Fruit fly (Drosophila melanogaster) whole organism, pupa: ENCODE results near the gene Rpp14b.

ENCODE experiments used
- CG10348 ChIP-seq: fragments of 200-800 bp; sonication (Bioruptor generic); IDR thresholded peaks from 2 replicates; pipeline ENCODE4 v1.3.6; 2022; ENCODE audit warnings: missing biosample characterization, missing genetic modification characterization
- CG12605 ChIP-seq: fragments of 200-800 bp; sonication (Bioruptor generic); IDR thresholded peaks from 2 replicates; pipeline ENCODE4 v1.3.6; 2022; ENCODE audit warnings: missing biosample characterization, missing genetic modification characterization
- CG13204 ChIP-seq: fragments of 200-800 bp; sonication (Bioruptor generic); optimal IDR thresholded peaks from 2 replicates; lab custom pipeline; 2018; ENCODE audit warnings: missing biosample characterization, mild to moderate bottlenecking, missing genetic modification characterization, moderate library complexity
- CG14655 ChIP-seq: fragments of 200-800 bp; sonication (Bioruptor generic); optimal IDR thresholded peaks from 3 replicates; lab custom pipeline; 2017; ENCODE audit warnings: mild to moderate bottlenecking, missing biosample characterization, missing genetic modification reagents, missing genetic modification characterization
- CG15710 ChIP-seq: fragments of 200-800 bp; sonication (Bioruptor generic); optimal IDR thresholded peaks from 2 replicates; lab custom pipeline; 2018; ENCODE audit warnings: missing biosample characterization, mild to moderate bottlenecking, missing genetic modification characterization, moderate library complexity
- CG17806 ChIP-seq: fragments of 200-800 bp; sonication (Bioruptor generic); optimal IDR thresholded peaks from 2 replicates; lab custom pipeline; 2018; ENCODE audit warnings: missing biosample characterization, mild to moderate bottlenecking, missing genetic modification characterization, moderate library complexity
- CG32121 ChIP-seq: fragments of 200-800 bp; sonication (Bioruptor generic); IDR thresholded peaks from 2 replicates; pipeline ENCODE4 v1.3.6; 2022; ENCODE audit warnings: missing biosample characterization, missing genetic modification characterization
- CG34367 ChIP-seq: fragments of 200-800 bp; sonication (Bioruptor generic); optimal IDR thresholded peaks from 2 replicates; lab custom pipeline; 2018; ENCODE audit warnings: missing biosample characterization, mild to moderate bottlenecking, missing genetic modification characterization
- CG4496 ChIP-seq: fragments of 200-800 bp; sonication (Bioruptor generic); IDR thresholded peaks from 3 replicates; pipeline ENCODE4 v1.3.6; 2022; ENCODE audit warnings: missing biosample characterization, missing genetic modification characterization
- CG8159 ChIP-seq: fragments of 200-800 bp; sonication (Bioruptor generic); optimal IDR thresholded peaks from 3 replicates; lab custom pipeline; 2018; ENCODE audit warnings: missing biosample characterization, mild to moderate bottlenecking, missing genetic modification characterization, moderate library complexity
- CG8301 ChIP-seq: fragments of 200-800 bp; sonication (Bioruptor generic); optimal IDR thresholded peaks from 2 replicates; lab custom pipeline; 2018; ENCODE audit warnings: missing biosample characterization, mild to moderate bottlenecking, missing genetic modification characterization
- CG9948 ChIP-seq: fragments of 200-800 bp; sonication (Bioruptor generic); optimal IDR thresholded peaks from 2 replicates; lab custom pipeline; 2018; ENCODE audit warnings: missing biosample characterization, mild to moderate bottlenecking, missing genetic modification characterization, moderate library complexity
- D1 ChIP-seq: fragments of 200-800 bp; sonication (Bioruptor generic); optimal IDR thresholded peaks from 2 replicates; lab custom pipeline; 2018; ENCODE audit warnings: missing biosample characterization, mild to moderate bottlenecking, missing genetic modification characterization, moderate library complexity
- EcR ChIP-seq: fragments of 200-800 bp; sonication (Bioruptor generic); optimal IDR thresholded peaks from 3 replicates; lab custom pipeline; 2019; ENCODE audit warnings: missing biosample characterization, missing genetic modification characterization, mild to moderate bottlenecking, moderate library complexity, missing genetic modification reagents
- Ets98B ChIP-seq: fragments of 200-800 bp; sonication (Bioruptor generic); IDR thresholded peaks from 2 replicates; pipeline ENCODE4 v1.3.6; 2022; ENCODE audit warnings: missing biosample characterization, missing genetic modification characterization
- Pif1A ChIP-seq: fragments of 200-800 bp; sonication (Bioruptor generic); optimal IDR thresholded peaks from 3 replicates; lab custom pipeline; 2016; ENCODE audit warnings: missing biosample characterization, missing genetic modification characterization
- Pif1B ChIP-seq: fragments of 200-800 bp; sonication (Bioruptor generic); optimal IDR thresholded peaks from 3 replicates; lab custom pipeline; 2016; ENCODE audit warnings: missing biosample characterization, missing genetic modification characterization
- Snoo ChIP-seq: fragments of 200-800 bp; sonication (Bioruptor generic); optimal IDR thresholded peaks from 3 replicates; lab custom pipeline; 2017; ENCODE audit warnings: missing biosample characterization, mild to moderate bottlenecking, missing genetic modification characterization, inconsistent platforms
- fd96Ca ChIP-seq: fragments of 200-800 bp; sonication (Bioruptor generic); IDR thresholded peaks from 3 replicates; pipeline ENCODE4 v1.3.6; 2022; ENCODE audit warnings: missing biosample characterization, missing genetic modification characterization
- gl ChIP-seq: fragments of 200-800 bp; sonication (Bioruptor generic); optimal IDR thresholded peaks from 2 replicates; lab custom pipeline; 2018; ENCODE audit warnings: missing biosample characterization, mild to moderate bottlenecking, missing genetic modification characterization
- rn ChIP-seq: fragments of 200-800 bp; sonication (Bioruptor generic); IDR thresholded peaks from 2 replicates; pipeline ENCODE4 v1.3.6; 2022; ENCODE audit warnings: missing biosample characterization, missing genetic modification characterization

The Rpp14b gene

dm6 chr3R:30063704-30064103 is 7.9 kb downstream of the Rpp14b start:
- TF ChIP-seq CG17806 (tag; lab: Kevin White, UChicago) = no peak
- TF ChIP-seq CG4496 = no peak
- no peak for TF ChIP-seq Pif1A (GFP tag; lab: Kevin White, UChicago)
- no peak for TF ChIP-seq CG10348 (GFP tag; lab: Robert Waterston, UW)
- TF ChIP-seq fd96Ca (GFP tag; lab: Robert Waterston, UW) = no peak
- no peak for TF ChIP-seq Snoo (tag; lab: Kevin White, UChicago)
- no peak for TF ChIP-seq CG13204 (GFP tag; lab: Kevin White, UChicago)
- TF ChIP-seq CG32121 (GFP tag; lab: Robert Waterston, UW) = no peak
- TF ChIP-seq CG14655 (GFP tag; lab: Kevin White, UChicago) = no peak
- TF ChIP-seq CG34367 (tag; lab: Kevin White, UChicago) = no peak
- TF ChIP-seq Ets98B (GFP tag; lab: Robert Waterston, UW) = no peak
- no peak for TF ChIP-seq CG9948
- no peak for TF ChIP-seq CG8159 (tag; lab: Kevin White, UChicago)
- no peak for TF ChIP-seq gl (tag; lab: Kevin White, UChicago)
- no peak for TF ChIP-seq CG12605 (GFP tag; lab: Robert Waterston, UW)
- no peak for TF ChIP-seq EcR

- TF ChIP-seq EcR = peak; percentile 83
- TF ChIP-seq CG8159 (tag; lab: Kevin White, UChicago) = no peak
These were observed 10.2 kb downstream of the Rpp14b start for dm6 chr3R:30066004-30066403.

dm6 chr3R:30070198-30070597 is 14.4 kb downstream of the Rpp14b start:
- no peak for TF ChIP-seq CG8159 (tag; lab: Kevin White, UChicago)
- TF ChIP-seq CG32121 (GFP tag; lab: Robert Waterston, UW) = no peak
- TF ChIP-seq CG9948 = no peak
- no peak for TF ChIP-seq CG10348 (GFP tag; lab: Robert Waterston, UW)
- no peak for TF ChIP-seq CG13204 (GFP tag; lab: Kevin White, UChicago)
- TF ChIP-seq EcR = no peak
- no peak for TF ChIP-seq CG17806 (tag; lab: Kevin White, UChicago)
- TF ChIP-seq rn = no peak
- TF ChIP-seq gl (tag; lab: Kevin White, UChicago) = no peak

dm6 chr3R:30071827-30072226 is 16.1 kb downstream of the Rpp14b start:
- TF ChIP-seq CG32121 (GFP tag; lab: Robert Waterston, UW) (0 out of 2 replicates have a peak, but pooled peaks have one; percentile 25), CG12605 (GFP tag; lab: Robert Waterston, UW) (peak; percentile 44; the same call in 1 of the 2 replicates), CG8159 (tag; lab: Kevin White, UChicago) (no peak), Pif1A (GFP tag; lab: Kevin White, UChicago) (no peak), fd96Ca (GFP tag; lab: Robert Waterston, UW) (peak; percentile 49; the same call in 1 of the 3 replicates), Pif1B (GFP tag; lab: Kevin White, UChicago) (peak; percentile 34), Ets98B (GFP tag; lab: Robert Waterston, UW) (peak; percentile 44; the same call in 1 of the 2 replicates), CG17806 (tag; lab: Kevin White, UChicago) (no peak), CG14655 (GFP tag; lab: Kevin White, UChicago) (peak; percentile 11), D1 (tag; lab: Kevin White, UChicago) (no peak), Snoo (tag; lab: Kevin White, UChicago) (no peak), CG4496 (peak; percentile 72), CG34367 (tag; lab: Kevin White, UChicago) (no peak), CG8301 (peak; percentile 1)

- TF ChIP-seq CG15710 (tag; lab: Kevin White, UChicago) = peak; percentile 66
- peak; percentile 82 for TF ChIP-seq fd96Ca (GFP tag; lab: Robert Waterston, UW)
- TF ChIP-seq Pif1B (GFP tag; lab: Kevin White, UChicago) = no peak
- peak; percentile 63; the same call in 1 of the 3 replicates for TF ChIP-seq CG4496
- no peak for TF ChIP-seq gl (tag; lab: Kevin White, UChicago)
- TF ChIP-seq CG10348 (GFP tag; lab: Robert Waterston, UW) = no peak; the same call in 1 of the 2 replicates
- TF ChIP-seq CG8159 (tag; lab: Kevin White, UChicago) = peak; percentile 57
- no peak for TF ChIP-seq rn
- peak; percentile 56 for TF ChIP-seq Snoo (tag; lab: Kevin White, UChicago)
- TF ChIP-seq EcR = peak; percentile 53
- TF ChIP-seq CG14655 (GFP tag; lab: Kevin White, UChicago) = peak; percentile 72
- no peak for TF ChIP-seq CG13204 (GFP tag; lab: Kevin White, UChicago)
- no peak for TF ChIP-seq CG12605 (GFP tag; lab: Robert Waterston, UW)
- TF ChIP-seq CG9948 = peak; percentile 56
- peak; percentile 51 for TF ChIP-seq CG17806 (tag; lab: Kevin White, UChicago)
- peak; percentile 17 for TF ChIP-seq Pif1A (GFP tag; lab: Kevin White, UChicago)
- no peak for TF ChIP-seq CG32121 (GFP tag; lab: Robert Waterston, UW)
- TF ChIP-seq CG8301 = peak; percentile 69
- peak; percentile 52 for TF ChIP-seq Ets98B (GFP tag; lab: Robert Waterston, UW)
- TF ChIP-seq CG34367 (tag; lab: Kevin White, UChicago) = peak; percentile 53
- no peak for TF ChIP-seq D1 (tag; lab: Kevin White, UChicago)
These were observed 20.3 kb downstream of the Rpp14b start for dm6 chr3R:30076088-30076487.

- no peak for TF ChIP-seq CG34367 (tag; lab: Kevin White, UChicago)
- TF ChIP-seq Pif1A (GFP tag; lab: Kevin White, UChicago) = peak; percentile 13
- TF ChIP-seq CG8159 (tag; lab: Kevin White, UChicago) = peak; percentile 23
- no peak for TF ChIP-seq CG10348 (GFP tag; lab: Robert Waterston, UW)
- no peak for TF ChIP-seq rn
- TF ChIP-seq CG4496 = no peak
- no peak for TF ChIP-seq CG15710 (tag; lab: Kevin White, UChicago)
These were observed 27.5 kb downstream of the Rpp14b start for dm6 chr3R:30083215-30083614.
